Worm (Caenorhabditis elegans) whole organism, L1 larva: ENCODE results near the gene W02C12.2.

Experiments used
- C16A3.4 ChIP-seq: fragments of 150-350 bp; optimal IDR thresholded peaks from 2 replicates; lab custom pipeline; 2014; ENCODE audit warnings: missing biosample characterization, missing genetic modification characterization
- alr-1 ChIP-seq: fragments of 200-800 bp; sonication (Bioruptor generic); optimal IDR thresholded peaks from 2 replicates; lab custom pipeline; 2018; ENCODE audit warnings: borderline replicate concordance, mild to moderate bottlenecking, missing genetic modification characterization, missing compliant biosample characterization
- aly-2 ChIP-seq: fragments of 150-350 bp; optimal IDR thresholded peaks from 2 replicates; lab custom pipeline; 2014; ENCODE audit warnings: missing biosample characterization, missing genetic modification characterization
- blmp-1 ChIP-seq: fragments of 150-350 bp; optimal IDR thresholded peaks from 2 replicates; lab custom pipeline; 2014; ENCODE audit warnings: missing biosample characterization, missing genetic modification characterization
- ceh-8 ChIP-seq: fragments of 200-800 bp; sonication (Bioruptor generic); optimal IDR thresholded peaks from 2 replicates; lab custom pipeline; 2018; ENCODE audit warnings: mild to moderate bottlenecking, missing genetic modification characterization, moderate library complexity, missing compliant biosample characterization
- ceh-90 ChIP-seq: sonication (generic microtip); optimal IDR thresholded peaks from 2 replicates; lab custom pipeline; 2016; ENCODE audit warnings: missing genetic modification characterization, missing compliant biosample characterization
- ces-1 ChIP-seq: fragments of 150-350 bp; optimal IDR thresholded peaks from 2 replicates; lab custom pipeline; 2014; ENCODE audit warnings: missing biosample characterization, missing genetic modification reagents, missing genetic modification characterization
- dpl-1 ChIP-seq, 3 experiments: fragments of 150-350 bp in 2 of 3; sonication (generic microtip) in 1 of 3; optimal IDR thresholded peaks; 2 replicates each; lab custom pipeline; 2014 to 2017; ENCODE audit warnings: missing biosample characterization in 3 of 3, missing genetic modification characterization in 3 of 3, missing genetic modification reagents in 3 of 3
- efl-1 ChIP-seq, 4 experiments: fragments of 150-350 bp; optimal IDR thresholded peaks in 3 of 4; peaks in 1 of 4; 1 replicate in 1 of 4; 2 replicates in 3 of 4; lab custom pipeline; 2014; ENCODE audit warnings: missing biosample characterization in 2 of 4, missing genetic modification characterization in 2 of 4, missing genetic modification reagents in 2 of 4
- egl-27 ChIP-seq, 2 experiments: fragments of 150-350 bp in 1 of 2; sonication (generic microtip); optimal IDR thresholded peaks; 3 replicates each; lab custom pipeline; 2017 to 2018; ENCODE audit warnings: missing biosample characterization in 2 of 2, missing genetic modification characterization in 2 of 2, missing genetic modification reagents in 2 of 2
- elt-2 ChIP-seq: sonication (generic microtip); optimal IDR thresholded peaks from 2 replicates; lab custom pipeline; 2016; ENCODE audit warnings: missing genetic modification characterization, mild to moderate bottlenecking, inconsistent platforms, missing compliant biosample characterization, missing genetic modification reagents
- elt-3 ChIP-seq, 6 experiments: fragments of 150-350 bp in 1 of 6; sonication (generic microtip); optimal IDR thresholded peaks; 2 replicates each; lab custom pipeline; 2017 to 2018; ENCODE audit warnings: missing biosample characterization in 6 of 6, missing genetic modification characterization in 6 of 6, inconsistent platforms in 1 of 6
- fkh-10 ChIP-seq: sonication (generic microtip); optimal IDR thresholded peaks from 2 replicates; lab custom pipeline; 2017; ENCODE audit warnings: missing biosample characterization, missing genetic modification reagents, missing genetic modification characterization
- fos-1 ChIP-seq: fragments of 150-350 bp; optimal IDR thresholded peaks from 2 replicates; lab custom pipeline; 2014; ENCODE audit warnings: missing biosample characterization, missing genetic modification characterization
- grh-1 ChIP-seq: fragments of 200-800 bp; sonication (Bioruptor generic); IDR thresholded peaks from 2 replicates; pipeline ENCODE4 v1.3.6; 2022; ENCODE audit warnings: missing genetic modification reagents, missing genetic modification characterization, missing compliant biosample characterization
- hlh-17 ChIP-seq: fragments of 200-800 bp; sonication (Bioruptor generic); optimal IDR thresholded peaks from 2 replicates; lab custom pipeline; 2018; ENCODE audit warnings: missing genetic modification characterization, mild to moderate bottlenecking, missing compliant biosample characterization, moderate library complexity, borderline replicate concordance
- hpl-2 ChIP-seq: fragments of 150-350 bp; optimal IDR thresholded peaks from 2 replicates; lab custom pipeline; 2014; ENCODE audit warnings: missing biosample characterization, missing genetic modification reagents, missing genetic modification characterization
- jun-1 ChIP-seq: fragments of 150-350 bp; optimal IDR thresholded peaks from 2 replicates; lab custom pipeline; 2014; ENCODE audit warnings: missing biosample characterization, missing genetic modification reagents, missing genetic modification characterization
- lin-13 ChIP-seq: fragments of 150-350 bp; optimal IDR thresholded peaks from 2 replicates; lab custom pipeline; 2014; ENCODE audit warnings: missing biosample characterization, missing genetic modification reagents, missing genetic modification characterization
- lin-14 ChIP-seq: fragments of 200-800 bp; sonication (Bioruptor generic); optimal IDR thresholded peaks from 2 replicates; lab custom pipeline; 2018; ENCODE audit warnings: mild to moderate bottlenecking, missing genetic modification characterization, moderate library complexity, missing compliant biosample characterization
- lin-15B ChIP-seq: fragments of 150-350 bp; sonication (generic microtip); optimal IDR thresholded peaks from 3 replicates; lab custom pipeline; 2014; ENCODE audit warnings: missing biosample characterization, missing genetic modification characterization
- lin-35 ChIP-seq, 2 experiments: fragments of 150-350 bp; optimal IDR thresholded peaks; 2 replicates each; lab custom pipeline; 2014; ENCODE audit warnings: missing biosample characterization in 2 of 2, missing genetic modification characterization in 2 of 2, missing genetic modification reagents in 2 of 2
- lir-3 ChIP-seq: sonication (generic microtip); optimal IDR thresholded peaks from 2 replicates; lab custom pipeline; 2016; ENCODE audit warnings: mild to moderate bottlenecking, missing genetic modification characterization, moderate library complexity, missing compliant biosample characterization; ENCODE audit not compliant: poor library complexity
- mef-2 ChIP-seq: fragments of 150-350 bp; optimal IDR thresholded peaks from 2 replicates; lab custom pipeline; 2014; ENCODE audit warnings: missing biosample characterization, missing genetic modification characterization
- mep-1 ChIP-seq: fragments of 150-350 bp; optimal IDR thresholded peaks from 2 replicates; lab custom pipeline; 2014; ENCODE audit warnings: missing biosample characterization, missing genetic modification characterization
- nhr-12 ChIP-seq: sonication (generic microtip); optimal IDR thresholded peaks from 2 replicates; lab custom pipeline; 2017; ENCODE audit warnings: missing biosample characterization, missing genetic modification characterization
- nhr-19 ChIP-seq: fragments of 200-800 bp; sonication (Bioruptor generic); conservative IDR thresholded peaks from 2 replicates; pipeline ENCODE4 v1.3.6; 2022; ENCODE audit warnings: missing genetic modification characterization, missing compliant biosample characterization
- nhr-237 ChIP-seq: fragments of 150-350 bp; optimal IDR thresholded peaks from 2 replicates; lab custom pipeline; 2014; ENCODE audit warnings: missing biosample characterization, missing genetic modification characterization
- nhr-28 ChIP-seq: fragments of 150-350 bp; optimal IDR thresholded peaks from 2 replicates; lab custom pipeline; 2014; ENCODE audit warnings: missing biosample characterization, missing genetic modification characterization
- nhr-71 ChIP-seq: sonication (generic microtip); optimal IDR thresholded peaks from 2 replicates; lab custom pipeline; 2016; ENCODE audit warnings: mild to moderate bottlenecking, missing genetic modification characterization, moderate library complexity, missing compliant biosample characterization
- nhr-76 ChIP-seq: sonication (generic microtip); optimal IDR thresholded peaks from 2 replicates; lab custom pipeline; 2017; ENCODE audit warnings: missing biosample characterization, missing genetic modification characterization
- rnt-1 ChIP-seq: sonication (generic microtip); optimal IDR thresholded peaks from 2 replicates; lab custom pipeline; 2016; ENCODE audit warnings: mild to moderate bottlenecking, missing genetic modification characterization, moderate library complexity, missing compliant biosample characterization
- skn-1 ChIP-seq: fragments of 150-350 bp; optimal IDR thresholded peaks from 2 replicates; lab custom pipeline; 2014; ENCODE audit warnings: missing biosample characterization, missing genetic modification characterization
- swsn-7 ChIP-seq: sonication (generic microtip); optimal IDR thresholded peaks from 2 replicates; lab custom pipeline; 2016; ENCODE audit warnings: missing genetic modification characterization, missing compliant biosample characterization
- tlp-1 ChIP-seq: fragments of 150-350 bp; optimal IDR thresholded peaks from 2 replicates; lab custom pipeline; 2014; ENCODE audit warnings: missing biosample characterization, missing genetic modification characterization
- unc-130 ChIP-seq: fragments of 150-350 bp; optimal IDR thresholded peaks from 2 replicates; lab custom pipeline; 2017; ENCODE audit warnings: missing biosample characterization, missing genetic modification characterization, inconsistent platforms
- unc-30 ChIP-seq: sonication (generic microtip); optimal IDR thresholded peaks from 2 replicates; lab custom pipeline; 2017; ENCODE audit warnings: missing biosample characterization, missing genetic modification characterization
- xbp-1 ChIP-seq: sonication (generic microtip); optimal IDR thresholded peaks from 2 replicates; lab custom pipeline; 2016; ENCODE audit warnings: missing genetic modification characterization, missing compliant biosample characterization
- zag-1 ChIP-seq: fragments of 150-350 bp; optimal IDR thresholded peaks from 2 replicates; lab custom pipeline; 2014; ENCODE audit warnings: missing biosample characterization, missing genetic modification characterization
- ztf-11 ChIP-seq, 2 experiments: sonication (generic microtip); optimal IDR thresholded peaks; 2 replicates each; lab custom pipeline; 2016 to 2017; ENCODE audit warnings: missing genetic modification characterization in 2 of 2, missing biosample characterization in 1 of 2, missing compliant biosample characterization in 1 of 2
- ztf-4 ChIP-seq: fragments of 150-350 bp; optimal IDR thresholded peaks from 2 replicates; lab custom pipeline; 2014; ENCODE audit warnings: missing biosample characterization, missing genetic modification characterization

Gene W02C12.2

DNA sequence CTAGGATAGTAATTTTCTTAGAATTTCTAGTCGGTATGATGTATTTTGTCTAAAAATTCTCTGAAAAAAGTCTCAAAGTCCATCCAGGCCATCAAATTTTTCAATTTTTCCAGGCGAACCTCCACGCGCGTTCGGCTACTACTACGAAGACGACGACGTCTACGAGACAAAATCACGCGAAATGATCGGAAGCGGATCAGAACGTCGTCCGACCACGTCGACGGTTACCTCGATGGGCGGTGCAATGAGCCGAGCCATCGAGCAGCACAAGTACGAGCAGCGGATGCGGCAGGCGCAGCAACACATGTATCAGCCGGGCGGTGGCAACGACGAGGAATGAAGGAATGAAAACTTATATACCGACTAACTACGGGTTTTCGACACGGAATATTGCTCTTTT lies 5.8 kb upstream of the W02C12.2 start:
- TF ChIP-seq C16A3.4 (tag; lab: Kevin White, UChicago) (no peak), rnt-1 (tag; lab: Kevin White, UChicago) (no peak), ceh-90 (no peak), nhr-28 (tag; lab: Kevin White, UChicago) (no peak), grh-1 (no peak), efl-1 (optimal IDR thresholded peaks at IDR 0.05; lab: Kevin White, UChicago) (no peak), efl-1 (GFP tag; optimal IDR thresholded peaks at IDR 0.05 in 1 of 2; lab: Kevin White, UChicago) (no peak), mef-2 (tag; lab: Kevin White, UChicago) (no peak), swsn-7 (tag; lab: Kevin White, UChicago) (no peak), lin-35 (GFP tag; optimal IDR thresholded peaks at IDR 0.05; lab: Kevin White, UChicago) (no peak), ceh-8 (GFP tag; lab: Kevin White, UChicago) (no peak)

DNA sequence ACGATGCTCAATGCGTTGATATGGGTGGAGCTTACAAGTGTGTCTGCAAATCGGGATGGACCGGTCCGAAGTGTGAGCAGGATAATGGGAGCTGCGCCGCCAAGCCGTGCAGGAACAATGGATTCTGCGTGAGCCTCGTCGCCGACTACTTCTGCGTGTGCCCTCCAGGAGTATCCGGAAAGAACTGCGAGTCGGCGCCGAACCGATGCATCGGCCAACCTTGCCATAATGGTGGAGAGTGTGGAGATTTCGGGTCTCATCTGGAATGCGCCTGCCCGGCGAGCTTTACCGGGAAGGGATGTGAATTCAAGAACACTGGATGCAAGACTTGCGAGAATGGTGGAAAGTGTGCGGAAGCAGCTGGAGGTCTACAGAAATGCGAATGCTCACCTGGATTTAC lies 2.1 kb upstream of the W02C12.2 start:
- TF ChIP-seq efl-1 (optimal IDR thresholded peaks at IDR 0.05; lab: Kevin White, UChicago) (no peak), efl-1 (GFP tag; optimal IDR thresholded peaks at IDR 0.05 in 1 of 2; lab: Kevin White, UChicago) (peak in 1 of 2 experiments; percentile 12), egl-27 (tag; optimal IDR thresholded peaks at IDR 0.05; lab: Kevin White, UChicago) (no peak)

DNA sequence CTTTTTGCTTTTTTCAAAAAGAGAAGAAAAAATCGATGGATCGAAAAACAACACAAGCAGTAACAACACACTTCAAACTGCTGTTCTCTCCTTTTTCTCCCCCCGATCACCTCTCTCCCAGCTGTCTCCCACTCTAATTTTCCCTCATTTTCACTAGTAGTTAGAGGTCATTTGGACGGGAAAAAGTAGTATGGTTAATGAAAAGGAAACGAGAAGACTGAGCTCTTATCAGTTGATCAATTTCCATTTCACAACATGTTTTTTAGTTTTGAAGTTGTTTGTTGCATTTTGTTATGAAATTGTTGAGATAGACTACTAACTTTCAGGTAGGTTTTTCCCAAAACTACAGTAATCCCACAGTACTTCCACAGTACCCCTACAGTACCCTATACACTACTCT lies 667 bp upstream of the W02C12.2 start:
- TF ChIP-seq nhr-28 (tag; lab: Kevin White, UChicago) (no peak), mep-1 (tag; lab: Kevin White, UChicago) (no peak), xbp-1 (tag; lab: Kevin White, UChicago) (no peak), unc-30 (tag; lab: Kevin White, UChicago) (no peak), efl-1 (optimal IDR thresholded peaks at IDR 0.05; lab: Kevin White, UChicago) (no peak), efl-1 (GFP tag; optimal IDR thresholded peaks at IDR 0.05 in 1 of 2; lab: Kevin White, UChicago) (peak in 1 of 2 experiments; percentile 1), alr-1 (no peak), jun-1 (tag; lab: Kevin White, UChicago) (no peak), nhr-71 (tag; lab: Kevin White, UChicago) (no peak), ztf-4 (tag; lab: Kevin White, UChicago) (no peak), elt-3 (tag; optimal IDR thresholded peaks at IDR 0.05; lab: Kevin White, UChicago) (no peak), tlp-1 (tag; lab: Kevin White, UChicago) (no peak), lir-3 (no peak), unc-130 (tag; lab: Kevin White, UChicago) (no peak), hlh-17 (GFP tag; lab: Kevin White, UChicago) (no peak), lin-14 (peak; percentile 34), aly-2 (no peak), blmp-1 (tag; lab: Kevin White, UChicago) (peak; percentile 95)

DNA sequence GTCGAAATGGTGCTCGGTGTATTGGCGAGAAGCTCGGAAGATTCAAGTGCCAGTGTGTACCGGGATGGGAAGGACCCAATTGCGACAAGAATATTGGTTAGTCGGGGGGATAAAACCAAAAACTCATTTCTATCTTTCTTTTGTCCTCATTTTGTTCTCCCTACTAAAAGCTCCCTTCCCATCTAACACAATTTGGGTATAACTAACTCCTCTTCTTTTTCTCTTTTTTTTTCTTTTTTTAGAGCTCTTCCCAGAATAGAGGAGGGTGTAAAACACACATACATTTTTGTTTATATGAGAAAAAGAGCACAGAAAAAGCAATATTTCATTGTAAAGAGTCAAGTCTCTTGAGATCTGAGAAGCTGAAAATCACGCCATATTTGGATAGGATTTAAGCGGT lies 2.6 kb downstream of the W02C12.2 start:
- TF ChIP-seq fkh-10 (GFP tag; lab: Kevin White, UChicago) = peak; percentile 42
- TF ChIP-seq ztf-11 (tag; optimal IDR thresholded peaks at IDR 0.05; lab: Kevin White, UChicago) = no peak
- no peak for TF ChIP-seq nhr-71 (tag; lab: Kevin White, UChicago)
- peak; percentile 58 for TF ChIP-seq lin-14
- TF ChIP-seq lin-13 (GFP tag; lab: Kevin White, UChicago) = no peak
- TF ChIP-seq rnt-1 (tag; lab: Kevin White, UChicago) = no peak
- TF ChIP-seq tlp-1 (tag; lab: Kevin White, UChicago) = no peak

DNA sequence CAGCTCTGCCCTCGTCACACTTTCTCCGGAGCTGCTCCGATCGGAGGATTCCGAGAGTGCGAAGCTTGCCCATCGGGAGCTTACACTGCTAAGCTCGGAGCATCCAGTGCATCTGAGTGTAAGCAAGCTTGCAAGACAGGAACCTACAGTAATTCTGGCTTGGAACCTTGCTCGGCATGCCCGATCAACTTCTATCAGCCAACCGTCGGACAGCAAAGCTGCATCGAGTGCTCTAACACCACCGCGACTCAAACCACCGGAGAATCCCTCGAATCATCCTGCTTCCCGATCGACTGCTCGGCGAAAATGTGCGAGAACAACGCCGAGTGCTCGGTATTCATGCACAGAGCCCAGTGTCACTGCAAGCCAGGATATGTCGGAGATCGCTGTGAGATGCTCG lies 3.6 kb downstream of the W02C12.2 start:
- TF ChIP-seq nhr-12 (tag; lab: Kevin White, UChicago) = no peak
- no peak for TF ChIP-seq rnt-1 (tag; lab: Kevin White, UChicago)
- no peak for TF ChIP-seq dpl-1 (GFP tag; optimal IDR thresholded peaks at IDR 0.05; lab: Kevin White, UChicago)
- TF ChIP-seq elt-2 (tag; lab: Kevin White, UChicago) = no peak
- TF ChIP-seq nhr-19 = no peak
- no peak for TF ChIP-seq jun-1 (tag; lab: Kevin White, UChicago)
- TF ChIP-seq skn-1 (tag; lab: Kevin White, UChicago) = no peak
- TF ChIP-seq lin-15B (tag; lab: Kevin White, UChicago) = no peak
- no peak for TF ChIP-seq fos-1 (tag; lab: Kevin White, UChicago)
- no peak for TF ChIP-seq ces-1 (GFP tag; lab: Kevin White, UChicago)
- no peak for TF ChIP-seq lin-35 (GFP tag; optimal IDR thresholded peaks at IDR 0.05; lab: Kevin White, UChicago)
- no peak for TF ChIP-seq hpl-2 (GFP tag; lab: Kevin White, UChicago)
- TF ChIP-seq lin-13 (GFP tag; lab: Kevin White, UChicago) = no peak
- no peak for TF ChIP-seq zag-1
- no peak for TF ChIP-seq nhr-76 (tag; lab: Kevin White, UChicago)
- TF ChIP-seq nhr-237 = no peak
- no peak for TF ChIP-seq lir-3
- TF ChIP-seq blmp-1 (tag; lab: Kevin White, UChicago) = no peak
- no peak for TF ChIP-seq nhr-28 (tag; lab: Kevin White, UChicago)
- TF ChIP-seq, all 84 proteins: peak for 0
